Worm (Caenorhabditis elegans): ENCODE data around the gene H20J04.4.

ce11 chrII:4293027-4293522 lies 35.7 kb upstream of the H20J04.4 start:
- TF ChIP-seq R02D3.7 (tag; optimal IDR thresholded peaks at IDR 0.05) = no peak
- TF ChIP-seq zag-1 (tag; optimal IDR thresholded peaks at IDR 0.05) = no peak
